Fruit fly (Drosophila melanogaster) whole organism, prepupa: ENCODE results near the gene CG14868.

Experiments
- CG1621 ChIP-seq: fragments of 200-800 bp; sonication (Bioruptor generic); optimal IDR thresholded peaks from 3 replicates; lab custom pipeline; 2018; ENCODE audit warnings: missing biosample characterization, mild to moderate bottlenecking, missing genetic modification characterization
- CG16779 ChIP-seq: fragments of 200-800 bp; sonication (Bioruptor generic); optimal IDR thresholded peaks from 3 replicates; lab custom pipeline; 2017; ENCODE audit warnings: missing biosample characterization, mild to moderate bottlenecking, missing genetic modification characterization
- Hr38 ChIP-seq: sonication (Bioruptor generic); optimal IDR thresholded peaks from 2 replicates; lab custom pipeline; 2016; ENCODE audit warnings: missing biosample characterization, missing genetic modification characterization
- Smox ChIP-seq: fragments of 200-800 bp; sonication (Bioruptor generic); optimal IDR thresholded peaks from 3 replicates; lab custom pipeline; 2016; ENCODE audit warnings: missing biosample characterization, missing genetic modification characterization
- pdm3 ChIP-seq: fragments of 200-800 bp; sonication (Bioruptor generic); optimal IDR thresholded peaks from 3 replicates; lab custom pipeline; 2016; ENCODE audit warnings: missing biosample characterization, missing genetic modification characterization

DNA sequence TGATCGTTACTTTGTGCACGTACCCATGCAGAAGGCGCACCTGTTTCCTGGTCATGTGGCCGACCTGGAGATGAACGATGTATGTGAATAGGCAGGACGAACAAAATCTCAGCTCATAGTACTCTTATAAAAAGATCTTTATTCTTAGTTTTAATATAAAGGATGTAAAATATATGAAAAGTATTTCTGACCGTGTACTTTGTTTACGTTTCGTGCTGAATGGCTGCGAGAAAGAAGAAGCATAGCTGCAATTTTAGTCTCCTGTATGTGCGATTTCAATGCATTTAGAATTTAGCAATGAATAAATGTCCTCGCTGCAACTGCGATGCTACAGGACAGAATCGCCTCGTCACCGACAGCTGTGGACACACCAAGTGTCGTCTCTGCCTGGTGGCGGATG is 21.9 kb downstream of the CG14868 start, which contains the start of the genes CG42726 and CG42727:
- TF ChIP-seq pdm3: no peak
- TF ChIP-seq Smox: no peak
- no peak for TF ChIP-seq CG1621 (tag; lab: Kevin White, UChicago)
- TF ChIP-seq Hr38 (GFP tag; lab: Kevin White, UChicago): no peak
- TF ChIP-seq CG16779 (tag; lab: Kevin White, UChicago): no peak
